Worm (Caenorhabditis elegans): Measurements from ENCODE around the gene fbxc-48.

ce11 chrII:757224-757623 is 16.5 kb upstream of the fbxc-48 start:
- no peak for TF ChIP-seq ztf-11 (tag; optimal IDR thresholded peaks at IDR 0.05)
- no peak for TF ChIP-seq nhr-12 (tag; optimal IDR thresholded peaks at IDR 0.05)
- TF ChIP-seq snpc-4 (tag; optimal IDR thresholded peaks at IDR 0.05) = no peak

Measured in whole organism, L3 larva.